Worm (Caenorhabditis elegans): ENCODE results near the gene moe-3.
A peak's percentile ranks its signal among the peaks of the same experiment; 100 is the strongest.

Gene moe-3

DNA sequence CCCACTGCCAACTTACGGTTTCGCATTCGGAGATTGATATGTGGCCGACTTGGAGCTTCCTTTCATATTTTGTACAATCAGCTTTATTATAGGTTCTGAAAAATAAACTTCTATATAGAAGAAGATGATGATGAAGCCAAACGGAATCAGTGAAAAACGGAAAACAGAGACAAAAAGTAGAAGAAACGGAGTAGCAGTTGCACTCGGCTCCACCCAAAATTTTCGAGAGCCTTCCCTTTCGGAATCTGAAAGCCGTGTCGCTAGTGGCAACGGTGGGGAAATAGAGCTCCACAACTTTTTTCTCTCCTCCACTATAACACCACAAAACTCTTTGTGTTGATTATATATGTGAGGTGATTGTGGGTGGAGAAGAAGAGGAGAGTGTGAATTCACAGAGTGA is 15.9 kb upstream of the moe-3 start, which contains the start of gene W09H1.1:
Gene W09H1.1 (minus strand): TSS at position 101 of the 400 bp plus-strand sequence.
- TF ChIP-seq dao-5 (tag; optimal IDR thresholded peaks at IDR 0.05) (no peak), W03F9.2 (tag; optimal IDR thresholded peaks at IDR 0.05) (no peak), him-1 (tag; optimal IDR thresholded peaks at IDR 0.05) (no peak)

ce11 chrII:13174435-13174834 is 8.9 kb upstream of the moe-3 start:
- TF ChIP-seq dao-5 (tag; optimal IDR thresholded peaks at IDR 0.05): no peak
- TF ChIP-seq him-1 (tag; optimal IDR thresholded peaks at IDR 0.05): no peak
- TF ChIP-seq W03F9.2 (tag; optimal IDR thresholded peaks at IDR 0.05): no peak

ce11 chrII:13170696-13171095 is 5.2 kb upstream of the moe-3 start:
- TF ChIP-seq him-1 (tag; optimal IDR thresholded peaks at IDR 0.05) (no peak), dao-5 (tag; optimal IDR thresholded peaks at IDR 0.05) (no peak), W03F9.2 (tag; optimal IDR thresholded peaks at IDR 0.05) (no peak)

DNA sequence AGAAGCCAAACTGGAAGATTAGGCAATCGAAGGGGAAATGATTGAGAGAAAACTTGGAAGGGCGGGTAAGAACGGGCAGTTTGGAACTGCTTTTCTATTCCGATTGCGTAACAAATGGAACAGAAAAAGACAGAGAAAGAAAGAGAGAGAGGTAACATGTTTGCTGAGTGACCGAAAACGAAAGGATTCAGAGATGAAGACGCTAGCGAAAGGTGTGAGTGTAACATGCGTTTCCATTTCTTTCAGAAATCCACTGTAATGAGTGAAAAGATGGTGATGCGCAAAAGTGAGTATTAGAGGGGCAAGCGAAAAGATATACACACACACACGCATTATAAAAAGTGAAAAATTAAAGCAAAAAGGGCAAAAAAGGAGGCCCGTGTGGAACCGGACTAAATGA is 2.0 kb upstream of the moe-3 start:
- TF ChIP-seq dao-5 (tag; optimal IDR thresholded peaks at IDR 0.05) (no peak), W03F9.2 (tag; optimal IDR thresholded peaks at IDR 0.05) (no peak), him-1 (tag; optimal IDR thresholded peaks at IDR 0.05) (no peak)

DNA sequence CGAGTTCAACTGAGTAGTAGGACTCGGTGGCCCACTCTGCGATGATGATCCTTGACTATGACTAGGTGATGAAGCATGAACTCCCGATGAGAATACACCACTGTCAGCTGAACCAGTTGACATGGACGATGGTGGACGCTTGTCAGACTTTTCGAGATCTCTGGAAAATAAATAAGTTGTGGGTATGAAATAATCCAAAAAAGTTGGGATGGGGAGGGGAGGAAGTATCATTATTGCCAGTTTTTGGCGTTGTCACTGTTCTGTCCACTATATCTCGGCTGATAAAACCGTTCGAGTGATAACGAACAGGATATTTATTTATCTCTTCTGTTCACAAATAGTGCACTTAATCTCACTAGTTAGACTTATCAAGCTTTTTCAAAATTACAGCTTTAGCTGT is 1.5 kb downstream of the moe-3 start:
- no peak for TF ChIP-seq dao-5 (tag; optimal IDR thresholded peaks at IDR 0.05)
- no peak for TF ChIP-seq him-1 (tag; optimal IDR thresholded peaks at IDR 0.05)
- no peak for TF ChIP-seq W03F9.2 (tag; optimal IDR thresholded peaks at IDR 0.05)

DNA sequence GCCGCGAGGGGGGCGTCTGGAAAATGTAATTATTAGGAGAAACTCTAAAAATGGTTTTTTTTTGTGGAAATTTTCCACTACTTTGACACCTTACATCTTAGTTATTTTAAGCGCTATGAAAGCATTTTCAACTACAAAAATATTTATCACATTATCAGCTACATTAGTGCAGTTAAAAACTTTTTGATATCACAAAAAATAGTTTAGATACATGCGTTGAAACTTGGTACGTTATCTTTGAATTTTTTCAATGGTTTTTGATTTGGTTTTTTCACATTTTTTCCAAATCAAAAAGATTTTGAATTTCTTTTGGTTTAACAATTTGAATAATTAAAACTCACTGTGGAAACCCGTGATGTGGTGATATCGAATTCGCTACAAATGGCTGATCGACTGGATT is 2.5 kb downstream of the moe-3 start:
- TF ChIP-seq dao-5 (tag; optimal IDR thresholded peaks at IDR 0.05) (no peak), him-1 (tag; optimal IDR thresholded peaks at IDR 0.05) (no peak), W03F9.2 (tag; optimal IDR thresholded peaks at IDR 0.05) (no peak)

- TF ChIP-seq dao-5 (tag; optimal IDR thresholded peaks at IDR 0.05): no peak
Measured at ce11 chrII:13159869-13160268, 5.7 kb downstream of the moe-3 start.

ce11 chrII:13156971-13157370 is 8.6 kb downstream of the moe-3 start, which contains the start of the genes hpr-17 and F32A11.1:
Gene hpr-17 (minus strand): TSS chrII:13157047.
Gene F32A11.1 (plus strand): TSS chrII:13157329.
- TF ChIP-seq W03F9.2 (tag; optimal IDR thresholded peaks at IDR 0.05) (peak; percentile 79), dao-5 (tag; optimal IDR thresholded peaks at IDR 0.05) (no peak), him-1 (tag; optimal IDR thresholded peaks at IDR 0.05) (peak; percentile 26)

DNA sequence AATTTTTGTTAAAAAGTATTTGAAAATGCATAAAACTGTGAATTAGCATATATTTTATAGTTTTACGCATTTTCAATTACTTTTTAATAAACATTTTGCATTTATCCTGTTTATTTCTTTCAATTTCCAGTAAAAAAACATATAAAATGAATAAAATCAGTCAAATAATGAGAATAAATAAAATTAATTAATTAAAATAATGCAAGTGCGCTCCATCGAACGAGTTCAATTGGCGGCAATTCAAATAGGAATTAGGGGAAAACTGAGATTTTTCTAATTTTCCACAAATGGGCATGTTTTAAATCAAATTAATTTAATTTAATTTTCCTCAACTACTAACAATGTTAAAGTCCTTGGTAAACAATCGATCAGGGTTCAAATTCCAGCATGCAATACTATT is 9.5 kb downstream of the moe-3 start:
- TF ChIP-seq him-1 (tag; optimal IDR thresholded peaks at IDR 0.05) (no peak), W03F9.2 (tag; optimal IDR thresholded peaks at IDR 0.05) (no peak), dao-5 (tag; optimal IDR thresholded peaks at IDR 0.05) (no peak)

DNA sequence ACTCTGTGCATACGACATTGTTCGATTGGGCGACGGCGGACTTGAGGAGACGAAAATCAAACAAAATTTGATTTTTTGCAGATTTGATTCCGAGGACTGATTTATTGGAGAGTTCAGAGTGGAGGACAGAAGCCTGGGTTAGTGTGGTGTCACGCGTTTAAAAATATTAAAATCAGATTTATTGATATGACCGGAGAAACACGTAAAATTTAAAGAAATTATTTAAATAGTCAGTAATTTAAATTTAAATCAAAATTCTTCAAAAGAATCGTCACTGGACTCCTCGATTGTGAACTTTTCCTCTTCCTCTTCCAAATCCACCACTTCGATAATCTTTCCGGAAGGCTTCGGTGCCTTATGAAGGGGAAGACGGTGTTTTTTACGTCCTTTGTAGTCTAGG is 12.2 kb downstream of the moe-3 start, which contains the start of gene spe-18:
Gene spe-18 (minus strand): TSS at position 101 of the 400 bp plus-strand sequence.
- TF ChIP-seq him-1 (tag; optimal IDR thresholded peaks at IDR 0.05) (no peak), W03F9.2 (tag; optimal IDR thresholded peaks at IDR 0.05) (no peak), dao-5 (tag; optimal IDR thresholded peaks at IDR 0.05) (no peak)

DNA sequence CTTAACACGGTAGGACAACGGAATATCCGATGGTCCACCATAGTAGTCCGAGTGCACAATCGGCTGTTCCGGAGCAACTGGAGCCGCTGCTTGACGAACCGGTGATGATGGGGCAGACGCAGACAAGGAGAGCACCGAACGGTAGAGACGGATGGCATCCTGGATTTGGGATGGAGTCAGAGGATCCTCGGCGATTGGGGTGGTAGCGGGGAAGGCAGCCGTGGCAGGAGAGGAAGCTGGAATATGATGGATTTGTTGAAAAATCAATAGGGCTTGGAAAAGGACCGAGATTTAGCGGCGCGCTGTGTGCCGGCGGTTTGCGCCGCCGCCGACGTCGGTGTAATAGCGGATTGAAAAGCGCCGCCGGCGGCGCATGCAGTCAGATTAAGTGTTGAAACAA is 13.1 kb downstream of the moe-3 start:
- no peak for TF ChIP-seq W03F9.2 (tag; optimal IDR thresholded peaks at IDR 0.05)
- no peak for TF ChIP-seq him-1 (tag; optimal IDR thresholded peaks at IDR 0.05)
- TF ChIP-seq dao-5 (tag; optimal IDR thresholded peaks at IDR 0.05): no peak

- TF ChIP-seq him-1 (tag; optimal IDR thresholded peaks at IDR 0.05) (no peak), W03F9.2 (tag; optimal IDR thresholded peaks at IDR 0.05) (no peak), dao-5 (tag; optimal IDR thresholded peaks at IDR 0.05) (no peak)
Measured at ce11 chrII:13149965-13150364, 15.6 kb downstream of the moe-3 start.

ce11 chrII:13148247-13148646 is 17.3 kb downstream of the moe-3 start:
- no peak for TF ChIP-seq dao-5 (tag; optimal IDR thresholded peaks at IDR 0.05)
- TF ChIP-seq him-1 (tag; optimal IDR thresholded peaks at IDR 0.05): no peak
- TF ChIP-seq W03F9.2 (tag; optimal IDR thresholded peaks at IDR 0.05): no peak

DNA sequence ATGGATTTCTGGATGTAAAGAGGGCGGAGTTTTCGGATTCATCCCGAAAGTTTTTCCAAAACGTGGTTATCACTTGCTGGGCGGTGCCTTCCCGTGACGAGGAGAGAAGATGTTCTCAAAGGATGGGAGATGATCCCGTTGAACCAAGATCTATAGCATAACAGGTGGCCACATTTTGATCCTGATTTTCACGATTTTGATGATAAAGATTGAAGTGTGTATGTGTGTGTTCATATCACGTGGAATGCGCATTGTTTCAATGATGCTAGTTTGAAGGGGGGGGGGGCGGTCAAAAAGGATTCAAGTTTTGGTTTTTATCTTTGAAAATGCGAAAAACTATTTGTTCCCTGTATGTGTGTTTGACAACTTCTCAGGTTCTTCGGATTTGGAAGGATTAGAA is 20.3 kb downstream of the moe-3 start, which contains the start of gene mltn-1:
Gene mltn-1 (minus strand): TSS at position 22 of the 400 bp plus-strand sequence.
- no peak for TF ChIP-seq W03F9.2 (tag; optimal IDR thresholded peaks at IDR 0.05)

DNA sequence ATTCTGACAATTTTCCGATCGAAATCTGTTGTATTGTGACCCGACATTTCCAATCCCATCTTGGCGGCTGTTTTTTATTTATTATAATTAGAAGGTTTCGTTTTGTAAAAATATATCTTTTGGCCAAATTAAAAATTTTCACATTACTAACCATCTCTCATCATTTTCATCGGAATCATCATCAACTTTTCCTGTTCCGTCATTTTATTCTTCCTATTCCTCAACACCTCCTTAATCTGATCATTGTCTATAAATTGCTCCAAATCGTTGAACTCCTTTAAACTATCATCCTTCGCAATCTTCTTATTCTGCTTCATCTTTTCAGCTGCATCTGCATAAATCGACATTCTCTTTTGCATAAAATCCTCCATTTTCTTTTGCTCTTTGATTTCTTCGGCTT is 23.2 kb downstream of the moe-3 start:
- TF ChIP-seq dao-5 (tag; optimal IDR thresholded peaks at IDR 0.05): no peak
- no peak for TF ChIP-seq him-1 (tag; optimal IDR thresholded peaks at IDR 0.05)
- no peak for TF ChIP-seq W03F9.2 (tag; optimal IDR thresholded peaks at IDR 0.05)

Measured in whole organism, L4/young adult.